Worm (Caenorhabditis elegans): ENCODE measurements around the gene srd-56.
A peak's percentile ranks its signal among the peaks of the same experiment; 100 is the strongest.

srd-56 gene

ce11 chrII:7183493-7184272 is 19.3 kb downstream of the srd-56 start, which contains the start of gene pdl-1 (continued):
- TF ChIP-seq rpc-1 (optimal IDR thresholded peaks at IDR 0.05), result peak; percentile 99
- peak; percentile 98 for TF ChIP-seq rpc-1 (tag; optimal IDR thresholded peaks at IDR 0.05)
- TF ChIP-seq K12H6.12 (tag; optimal IDR thresholded peaks at IDR 0.05), result peak; percentile 77
- peak; percentile 59 for TF ChIP-seq B0035.1 (tag; optimal IDR thresholded peaks at IDR 0.05)
- peak; percentile 72 for TF ChIP-seq lin-40 (tag; optimal IDR thresholded peaks at IDR 0.05)
- TF ChIP-seq efl-1 (GFP tag; optimal IDR thresholded peaks at IDR 0.05), result no peak
- TF ChIP-seq tlf-1 (GFP tag; optimal IDR thresholded peaks at IDR 0.05), result peak; percentile 39
- TF ChIP-seq F39B2.1 (GFP tag; IDR thresholded peaks at IDR 0.05), result no peak
- peak; percentile 39; the same call in 1 of the 2 replicates for TF ChIP-seq let-526 (GFP tag; IDR thresholded peaks at IDR 0.05)
- TF ChIP-seq B0261.1 (tag; optimal IDR thresholded peaks at IDR 0.05), result peak; percentile 86
- peak; percentile 65 for TF ChIP-seq aptf-2 (GFP tag; conservative IDR thresholded peaks at IDR 0.05)
- TF ChIP-seq dpl-1 (GFP tag; optimal IDR thresholded peaks at IDR 0.05), result no peak
- TF ChIP-seq B0336.3 (GFP tag; IDR thresholded peaks at IDR 0.05), result no peak; the same call in 1 of the 2 replicates
- peak; percentile 82 for TF ChIP-seq attf-5 (GFP tag; optimal IDR thresholded peaks at IDR 0.05)
- peak; percentile 76 for TF ChIP-seq somi-1 (GFP tag; optimal IDR thresholded peaks at IDR 0.05)
- TF ChIP-seq D2030.7 (GFP tag; IDR thresholded peaks at IDR 0.05), result peak; percentile 78
- TF ChIP-seq bed-2 (GFP tag; IDR thresholded peaks at IDR 0.05), result no peak
- TF ChIP-seq nhr-179 (tag; optimal IDR thresholded peaks at IDR 0.05), result peak; percentile 77
- no peak for TF ChIP-seq ccch-3 (GFP tag; optimal IDR thresholded peaks at IDR 0.05)
- peak; percentile 92 for TF ChIP-seq dox-1 (GFP tag; IDR thresholded peaks at IDR 0.05)
- peak; percentile 60 for TF ChIP-seq lsl-1 (GFP tag; optimal IDR thresholded peaks at IDR 0.05)
- peak; percentile 91 for TF ChIP-seq ceh-79 (tag; optimal IDR thresholded peaks at IDR 0.05)
- peak; percentile 86 for TF ChIP-seq T07F8.4 (tag; optimal IDR thresholded peaks at IDR 0.05)
- TF ChIP-seq F10E7.11 (tag; optimal IDR thresholded peaks at IDR 0.05), result peak; percentile 65
- TF ChIP-seq repo-1 (tag; optimal IDR thresholded peaks at IDR 0.05), result peak; percentile 72
- no peak for TF ChIP-seq nfya-1 (tag; optimal IDR thresholded peaks at IDR 0.05; ENCODE audit: borderline replicate concordance, insufficient read depth)
- peak; percentile 53; the same call in 1 of the 2 replicates for TF ChIP-seq madf-3 (GFP tag; IDR thresholded peaks at IDR 0.05)
- no peak for TF ChIP-seq nfya-2 (GFP tag; IDR thresholded peaks at IDR 0.05)
- TF ChIP-seq egl-44 (GFP tag; IDR thresholded peaks at IDR 0.05), result peak; percentile 94
- TF ChIP-seq pbrm-1 (GFP tag; IDR thresholded peaks at IDR 0.05), result peak; percentile 88
- peak; percentile 84 for TF ChIP-seq athp-1 (tag; optimal IDR thresholded peaks at IDR 0.05)
- TF ChIP-seq ceh-40 (GFP tag; IDR thresholded peaks at IDR 0.05), result peak; percentile 91
- TF ChIP-seq rcor-1 (GFP tag; IDR thresholded peaks at IDR 0.05), result peak; percentile 67
- no peak for TF ChIP-seq pha-4 (tag; optimal IDR thresholded peaks at IDR 0.05)
- TF ChIP-seq nfyb-1 (GFP tag; IDR thresholded peaks at IDR 0.05), result peak; percentile 88
- peak; percentile 71 for TF ChIP-seq attf-3 (GFP tag; conservative IDR thresholded peaks at IDR 0.05)
- TF ChIP-seq zim-3 (tag; optimal IDR thresholded peaks at IDR 0.05), result peak; percentile 86
- peak; percentile 77 for TF ChIP-seq hmg-20 (GFP tag; IDR thresholded peaks at IDR 0.05)
- TF ChIP-seq egrh-3 (GFP tag; IDR thresholded peaks at IDR 0.05), result peak; percentile 57
- 0 out of 2 replicates have a peak, but pooled peaks have one; percentile 46 for TF ChIP-seq egl-18 (GFP tag; IDR thresholded peaks at IDR 0.05)
- peak; percentile 94 for TF ChIP-seq ZK185.1 (tag; optimal IDR thresholded peaks at IDR 0.05; ENCODE audit: poor library complexity, severe bottlenecking)
- TF ChIP-seq hrde-1 (tag; optimal IDR thresholded peaks at IDR 0.05; ENCODE audit: borderline replicate concordance), result peak; percentile 83
- TF ChIP-seq ama-1 (optimal IDR thresholded peaks at IDR 0.05), result no peak
- peak; percentile 87 to 93 for TF ChIP-seq ama-1 (GFP tag; optimal IDR thresholded peaks at IDR 0.05)
- TF ChIP-seq F23B12.7 (tag; optimal IDR thresholded peaks at IDR 0.05; ENCODE audit: insufficient read depth), result peak; percentile 54
- TF ChIP-seq ets-4 (GFP tag; optimal IDR thresholded peaks at IDR 0.05), result peak; percentile 62
- no peak for TF ChIP-seq unc-62 (GFP tag; optimal IDR thresholded peaks at IDR 0.05)
- TF ChIP-seq F55B11.4 (tag; optimal IDR thresholded peaks at IDR 0.05; ENCODE audit: borderline replicate concordance, insufficient read depth), result no peak
